Fruit fly (Drosophila melanogaster) whole organism, adult: Measurements from ENCODE around the gene CG10347.
A peak's percentile ranks its signal among the peaks of the same experiment; 100 is the strongest.

Source experiments
- CG11617 ChIP-seq: fragments of 200-800 bp; sonication (Bioruptor generic); optimal IDR thresholded peaks from 2 replicates; lab custom pipeline; 2017; ENCODE audit warnings: mild to moderate bottlenecking, missing biosample characterization, missing genetic modification reagents, missing genetic modification characterization
- CG12768 ChIP-seq: fragments of 200-800 bp; sonication (Bioruptor generic); optimal IDR thresholded peaks from 2 replicates; lab custom pipeline; 2017; ENCODE audit warnings: missing biosample characterization, missing genetic modification characterization, mild to moderate bottlenecking, moderate library complexity, missing genetic modification reagents
- CG14711 ChIP-seq: fragments of 200-800 bp; sonication (Bioruptor generic); optimal IDR thresholded peaks from 2 replicates; lab custom pipeline; 2018; ENCODE audit warnings: missing biosample characterization, mild to moderate bottlenecking, missing genetic modification characterization, moderate library complexity
- CG1620 ChIP-seq: fragments of 200-800 bp; sonication (Bioruptor generic); optimal IDR thresholded peaks from 2 replicates; lab custom pipeline; 2016; ENCODE audit warnings: missing biosample characterization, missing genetic modification characterization
- CG33017 ChIP-seq: fragments of 200-800 bp; sonication (Bioruptor generic); optimal IDR thresholded peaks from 2 replicates; lab custom pipeline; 2018; ENCODE audit warnings: missing biosample characterization, mild to moderate bottlenecking, missing genetic modification characterization, moderate library complexity
- CG5204 ChIP-seq: fragments of 200-800 bp; sonication (Bioruptor generic); optimal IDR thresholded peaks from 2 replicates; lab custom pipeline; 2016; ENCODE audit warnings: missing biosample characterization, missing genetic modification characterization
- CG7045 ChIP-seq: fragments of 200-800 bp; sonication (Bioruptor generic); optimal IDR thresholded peaks from 2 replicates; lab custom pipeline; 2017; ENCODE audit warnings: missing biosample characterization, mild to moderate bottlenecking, missing genetic modification characterization
- CG7101 ChIP-seq: fragments of 200-800 bp; sonication (Bioruptor generic); optimal IDR thresholded peaks from 2 replicates; lab custom pipeline; 2018; ENCODE audit warnings: missing biosample characterization, mild to moderate bottlenecking, missing genetic modification characterization, moderate library complexity
- Clk ChIP-seq: fragments of 200-800 bp; sonication (Bioruptor generic); optimal IDR thresholded peaks from 2 replicates; lab custom pipeline; 2017; ENCODE audit warnings: missing biosample characterization, missing genetic modification characterization
- Crg-1 ChIP-seq: fragments of 200-800 bp; sonication (Bioruptor generic); optimal IDR thresholded peaks from 2 replicates; lab custom pipeline; 2016; ENCODE audit warnings: missing biosample characterization, missing genetic modification characterization
- Hr96 ChIP-seq: fragments of 200-800 bp; sonication (Bioruptor generic); optimal IDR thresholded peaks from 2 replicates; lab custom pipeline; 2016; ENCODE audit warnings: missing biosample characterization, missing genetic modification characterization
- Mnt ChIP-seq: fragments of 200-800 bp; sonication (Bioruptor generic); optimal IDR thresholded peaks from 2 replicates; lab custom pipeline; 2016; ENCODE audit warnings: missing biosample characterization, mild to moderate bottlenecking, missing genetic modification characterization
- bab1 ChIP-seq: fragments of 200-800 bp; sonication (Bioruptor generic); optimal IDR thresholded peaks from 3 replicates; lab custom pipeline; 2019; ENCODE audit warnings: missing biosample characterization, mild to moderate bottlenecking, missing genetic modification characterization, moderate library complexity
- cic ChIP-seq: fragments of 200-800 bp; sonication (Bioruptor generic); optimal IDR thresholded peaks from 2 replicates; lab custom pipeline; 2017; ENCODE audit warnings: missing biosample characterization, mild to moderate bottlenecking, missing genetic modification characterization, moderate library complexity
- cnc ChIP-seq, 2 experiments: fragments of >200 bp; optimal IDR thresholded peaks; 2 replicates each; lab custom pipeline; 2017
- kay ChIP-seq: fragments of 200-800 bp; sonication (Bioruptor generic); peaks from one replicate; lab custom pipeline; 2016; ENCODE audit warnings: missing biosample characterization, missing genetic modification characterization, borderline replicate concordance
- ovo ChIP-seq: fragments of 200-800 bp; sonication (Bioruptor generic); optimal IDR thresholded peaks from 2 replicates; lab custom pipeline; 2016; ENCODE audit warnings: missing biosample characterization, missing genetic modification characterization
- pad ChIP-seq: fragments of 200-800 bp; sonication (Bioruptor generic); optimal IDR thresholded peaks from 3 replicates; lab custom pipeline; 2017; ENCODE audit warnings: missing biosample characterization, missing genetic modification characterization, mild to moderate bottlenecking, moderate library complexity, missing genetic modification reagents
- tj ChIP-seq: fragments of 200-800 bp; sonication (Bioruptor generic); optimal IDR thresholded peaks from 3 replicates; lab custom pipeline; 2017; ENCODE audit warnings: missing biosample characterization, mild to moderate bottlenecking, missing genetic modification characterization, moderate library complexity
- toe ChIP-seq: fragments of 200-800 bp; sonication (Bioruptor generic); optimal IDR thresholded peaks from 2 replicates; lab custom pipeline; 2016; ENCODE audit warnings: missing biosample characterization, missing genetic modification characterization

Gene CG10347

dm6 chrX:11857522-11858438, 3.0 kb upstream of the CG10347 start:
- peak; percentile 19 for TF ChIP-seq tj
- TF ChIP-seq CG7101 (tag; lab: Kevin White, UChicago): peak; percentile 48
- peak; percentile 29 for TF ChIP-seq CG1620 (GFP tag; lab: Kevin White, UChicago)
- no peak for TF ChIP-seq CG5204 (GFP tag; lab: Kevin White, UChicago)
- TF ChIP-seq CG33017: no peak
- TF ChIP-seq CG11617 (GFP tag; lab: Kevin White, UChicago): peak; percentile 36
- peak; percentile 97 for TF ChIP-seq bab1 (GFP tag; lab: Kevin White, UChicago)
- no peak for TF ChIP-seq CG7045 (GFP tag; lab: Kevin White, UChicago)
- peak; percentile 11 for TF ChIP-seq Mnt
- peak; percentile 3 for TF ChIP-seq Crg-1 (GFP tag; lab: Kevin White, UChicago)
- TF ChIP-seq CG14711 (tag; lab: Kevin White, UChicago): peak; percentile 70

DNA sequence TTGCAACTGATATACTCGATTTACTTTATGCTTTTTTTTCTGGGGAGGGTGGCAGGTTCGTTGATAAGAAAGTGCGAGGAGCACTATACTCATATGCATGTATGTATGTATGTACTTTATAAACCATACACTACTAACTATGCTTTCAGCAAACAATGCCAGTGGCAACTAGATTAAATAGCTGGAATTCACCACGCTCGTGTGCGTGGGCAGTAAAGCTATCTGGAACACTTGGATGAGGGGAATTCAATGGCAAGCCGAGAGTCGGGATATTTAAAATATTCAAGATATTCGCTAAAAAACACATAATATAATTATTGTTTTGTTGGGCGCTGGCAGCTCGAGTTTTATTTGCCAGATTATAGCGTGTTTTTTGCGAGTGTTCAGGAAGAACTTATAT, 2.1 kb upstream of the CG10347 start:
- TF ChIP-seq bab1 (GFP tag; lab: Kevin White, UChicago): no peak
- TF ChIP-seq Hr96 (GFP tag; lab: Kevin White, UChicago): no peak
- no peak for TF ChIP-seq CG12768 (GFP tag; lab: Kevin White, UChicago)
- no peak for TF ChIP-seq CG33017
- no peak for TF ChIP-seq Clk (GFP tag; lab: Kevin White, UChicago)
- TF ChIP-seq tj: no peak
- no peak for TF ChIP-seq CG7045 (GFP tag; lab: Kevin White, UChicago)
- no peak for TF ChIP-seq pad (GFP tag; lab: Kevin White, UChicago)
- no peak for TF ChIP-seq toe (GFP tag; lab: Kevin White, UChicago)
- no peak for TF ChIP-seq CG1620 (GFP tag; lab: Kevin White, UChicago)
- no peak for TF ChIP-seq CG7101 (tag; lab: Kevin White, UChicago)
- no peak for TF ChIP-seq CG11617 (GFP tag; lab: Kevin White, UChicago)
- no peak for TF ChIP-seq cnc (optimal IDR thresholded peaks at IDR 0.05; lab: Kevin White, UChicago)
- no peak for TF ChIP-seq Mnt
- TF ChIP-seq cic (GFP tag; lab: Kevin White, UChicago): no peak
- TF ChIP-seq CG5204 (GFP tag; lab: Kevin White, UChicago): no peak
- no peak for TF ChIP-seq kay (GFP tag; lab: Kevin White, UChicago)
- TF ChIP-seq ovo (GFP tag; lab: Kevin White, UChicago): no peak

dm6 chrX:11855950-11856349, 1.2 kb upstream of the CG10347 start:
- no peak for TF ChIP-seq CG7045 (GFP tag; lab: Kevin White, UChicago)
- TF ChIP-seq tj: no peak
- TF ChIP-seq CG12768 (GFP tag; lab: Kevin White, UChicago): no peak
- TF ChIP-seq bab1 (GFP tag; lab: Kevin White, UChicago): no peak
- no peak for TF ChIP-seq pad (GFP tag; lab: Kevin White, UChicago)
- no peak for TF ChIP-seq Clk (GFP tag; lab: Kevin White, UChicago)

- no peak for TF ChIP-seq Hr96 (GFP tag; lab: Kevin White, UChicago)
- peak; percentile 24 for TF ChIP-seq CG11617 (GFP tag; lab: Kevin White, UChicago)
- peak; percentile 28 for TF ChIP-seq toe (GFP tag; lab: Kevin White, UChicago)
- TF ChIP-seq CG5204 (GFP tag; lab: Kevin White, UChicago): no peak
- TF ChIP-seq Crg-1 (GFP tag; lab: Kevin White, UChicago): peak; percentile 88
- TF ChIP-seq CG14711 (tag; lab: Kevin White, UChicago): peak; percentile 76
- no peak for TF ChIP-seq CG12768 (GFP tag; lab: Kevin White, UChicago)
- peak; percentile 85 for TF ChIP-seq Mnt
- peak; percentile 81 for TF ChIP-seq CG7101 (tag; lab: Kevin White, UChicago)
- no peak for TF ChIP-seq Clk (GFP tag; lab: Kevin White, UChicago)
- peak; percentile 41 for TF ChIP-seq cic (GFP tag; lab: Kevin White, UChicago)
- peak; percentile 81 for TF ChIP-seq bab1 (GFP tag; lab: Kevin White, UChicago)
- TF ChIP-seq kay (GFP tag; lab: Kevin White, UChicago): no peak
- TF ChIP-seq cnc (optimal IDR thresholded peaks at IDR 0.05; lab: Kevin White, UChicago): no peak
- TF ChIP-seq tj: peak; percentile 16
- TF ChIP-seq CG7045 (GFP tag; lab: Kevin White, UChicago): no peak
- TF ChIP-seq pad (GFP tag; lab: Kevin White, UChicago): peak; percentile 73
- peak; percentile 88 for TF ChIP-seq CG1620 (GFP tag; lab: Kevin White, UChicago)
- TF ChIP-seq ovo (GFP tag; lab: Kevin White, UChicago): peak; percentile 67
- no peak for TF ChIP-seq CG33017
These were observed 2.4 kb downstream of the CG10347 start, which contains the start of gene p24-1 for dm6 chrX:11852310-11852709. Gene p24-1 (minus strand): TSS chrX:11852530.

- no peak for TF ChIP-seq CG7045 (GFP tag; lab: Kevin White, UChicago)
- TF ChIP-seq cic (GFP tag; lab: Kevin White, UChicago): no peak
- TF ChIP-seq pad (GFP tag; lab: Kevin White, UChicago): no peak
- no peak for TF ChIP-seq cnc (optimal IDR thresholded peaks at IDR 0.05; lab: Kevin White, UChicago)
- TF ChIP-seq Mnt: no peak
- TF ChIP-seq CG33017: no peak
- no peak for TF ChIP-seq bab1 (GFP tag; lab: Kevin White, UChicago)
- TF ChIP-seq CG7101 (tag; lab: Kevin White, UChicago): no peak
- no peak for TF ChIP-seq CG14711 (tag; lab: Kevin White, UChicago)
- TF ChIP-seq ovo (GFP tag; lab: Kevin White, UChicago): no peak
- no peak for TF ChIP-seq CG1620 (GFP tag; lab: Kevin White, UChicago)
- TF ChIP-seq tj: no peak
- TF ChIP-seq Clk (GFP tag; lab: Kevin White, UChicago): no peak
These were observed 5.5 kb downstream of the CG10347 start for dm6 chrX:11849267-11849666.
